Fruit fly (Drosophila melanogaster) S2 (cell line): ENCODE measurements around the gene PXo.
A peak's percentile ranks its signal among the peaks of the same experiment; 100 is the strongest.

Experiments used
- CG8478 ChIP-seq: fragments of >200 bp; optimal IDR thresholded peaks from 2 replicates; lab custom pipeline; 2018
- CTCF ChIP-seq, 2 experiments: fragments of >200 bp; optimal IDR thresholded peaks; 2 replicates each; lab custom pipeline; 2018

DNA sequence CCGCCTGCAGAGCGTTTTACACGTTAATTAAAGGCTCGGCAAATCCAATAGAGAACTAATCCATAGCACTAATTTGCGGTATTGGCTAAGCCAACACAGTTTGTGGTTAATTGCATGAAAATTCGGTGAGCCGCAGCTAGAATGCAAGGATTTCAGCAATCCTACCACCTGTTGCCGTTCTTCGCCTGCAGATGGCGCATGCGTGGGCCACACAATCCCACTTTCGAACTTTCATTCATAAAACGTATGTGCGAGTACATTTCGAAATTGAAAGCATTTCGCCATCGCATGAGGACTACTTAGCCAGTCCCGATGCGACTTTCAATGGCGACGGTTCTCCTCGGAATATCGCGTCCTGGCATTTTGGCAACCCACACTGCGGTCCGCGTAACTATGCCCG, 14.0 kb downstream of the PXo start, which contains the start of gene CG13288:
- TF ChIP-seq CG8478 (no peak), CTCF (optimal IDR thresholded peaks at IDR 0.05; lab: Kevin White, UChicago) (peak; percentile 82 to 91)
